Fruit fly (Drosophila melanogaster) whole organism, embryonic: Measurements from ENCODE around the gene CG6569.

ENCODE experiments used
- Ada2b ChIP-seq: fragments of 200-800 bp; sonication (Bioruptor generic); IDR thresholded peaks from 2 replicates; pipeline ENCODE4 v1.3.6; 2022; ENCODE audit warnings: missing biosample characterization, missing genetic modification characterization
- Aef1 ChIP-seq: fragments of 200-800 bp; sonication (Bioruptor generic); IDR thresholded peaks from 3 replicates; pipeline ENCODE4 v1.3.6; 2022; ENCODE audit warnings: missing biosample characterization, missing genetic modification characterization
- Asciz ChIP-seq: fragments of 200-800 bp; sonication (Bioruptor generic); optimal IDR thresholded peaks from 2 replicates; lab custom pipeline; 2017; ENCODE audit warnings: missing biosample characterization, mild to moderate bottlenecking, missing genetic modification characterization, missing genetic modification reagents
- Atf3 ChIP-seq: fragments of 200-800 bp; sonication (Bioruptor generic); optimal IDR thresholded peaks from 3 replicates; lab custom pipeline; 2016; ENCODE audit warnings: missing biosample characterization, missing genetic modification characterization
- CG10209 ChIP-seq: fragments of 200-800 bp; sonication (Bioruptor generic); optimal IDR thresholded peaks from 3 replicates; lab custom pipeline; 2017; ENCODE audit warnings: missing biosample characterization, mild to moderate bottlenecking, missing genetic modification characterization, missing genetic modification reagents
- CG10543 ChIP-seq: fragments of 200-800 bp; sonication (Bioruptor generic); optimal IDR thresholded peaks from 3 replicates; lab custom pipeline; 2017; ENCODE audit warnings: missing biosample characterization, mild to moderate bottlenecking, missing genetic modification characterization, moderate library complexity
- CG10654 ChIP-seq: fragments of 200-800 bp; sonication (Bioruptor generic); optimal IDR thresholded peaks from 2 replicates; lab custom pipeline; 2016; ENCODE audit warnings: missing biosample characterization, missing genetic modification characterization
- CG11723 ChIP-seq: fragments of 200-800 bp; sonication (Bioruptor generic); optimal IDR thresholded peaks from 2 replicates; lab custom pipeline; 2017; ENCODE audit warnings: missing biosample characterization, mild to moderate bottlenecking, missing genetic modification characterization
- CG15011 ChIP-seq: fragments of 200-800 bp; sonication (Bioruptor generic); optimal IDR thresholded peaks from 3 replicates; lab custom pipeline; 2018; ENCODE audit warnings: missing biosample characterization, mild to moderate bottlenecking, missing genetic modification characterization
- CG1529 ChIP-seq: fragments of 200-800 bp; sonication (Bioruptor generic); optimal IDR thresholded peaks from 3 replicates; lab custom pipeline; 2018; ENCODE audit warnings: missing biosample characterization, missing genetic modification characterization
- CG1603 ChIP-seq: fragments of 200-800 bp; sonication (Bioruptor generic); optimal IDR thresholded peaks from 2 replicates; lab custom pipeline; 2019; ENCODE audit warnings: missing biosample characterization, mild to moderate bottlenecking, missing genetic modification characterization, moderate library complexity
- CG2202 ChIP-seq: fragments of 200-800 bp; sonication (Bioruptor generic); optimal IDR thresholded peaks from 2 replicates; lab custom pipeline; 2018; ENCODE audit warnings: missing biosample characterization, mild to moderate bottlenecking, missing genetic modification characterization
- CG30403 ChIP-seq: fragments of 200-800 bp; sonication (Bioruptor generic); optimal IDR thresholded peaks from 3 replicates; lab custom pipeline; 2016; ENCODE audit warnings: missing biosample characterization, missing genetic modification characterization
- CG33557 ChIP-seq: fragments of 200-800 bp; sonication (Bioruptor generic); optimal IDR thresholded peaks from 2 replicates; lab custom pipeline; 2019; ENCODE audit warnings: missing biosample characterization, mild to moderate bottlenecking, missing genetic modification characterization, moderate library complexity
- CG34422 ChIP-seq: fragments of 200-800 bp; sonication (Bioruptor generic); IDR thresholded peaks from 3 replicates; pipeline ENCODE4 v1.3.6; 2022; ENCODE audit warnings: missing biosample characterization, missing genetic modification characterization
- CG3847 ChIP-seq: fragments of 200-800 bp; sonication (Bioruptor generic); IDR thresholded peaks from 2 replicates; pipeline ENCODE4 v1.3.6; 2022; ENCODE audit warnings: missing biosample characterization, missing genetic modification characterization
- CG4360 ChIP-seq: fragments of 200-800 bp; sonication (Bioruptor generic); IDR thresholded peaks from 2 replicates; pipeline ENCODE4 v1.3.6; 2022; ENCODE audit warnings: missing biosample characterization, missing genetic modification characterization
- CG4404 ChIP-seq: fragments of 200-800 bp; sonication (Bioruptor generic); IDR thresholded peaks from 2 replicates; pipeline ENCODE4 v1.3.6; 2022; ENCODE audit warnings: missing biosample characterization, missing genetic modification characterization
- CG4820 ChIP-seq: fragments of 200-800 bp; sonication (Bioruptor generic); optimal IDR thresholded peaks from 3 replicates; lab custom pipeline; 2016; ENCODE audit warnings: missing biosample characterization, missing genetic modification characterization
- CG6175 ChIP-seq: fragments of 200-800 bp; sonication (Bioruptor generic); IDR thresholded peaks from 3 replicates; pipeline ENCODE4 v1.3.6; 2022; ENCODE audit warnings: missing biosample characterization, missing genetic modification characterization
- CG8924 ChIP-seq: fragments of 200-800 bp; optimal IDR thresholded peaks from 3 replicates; lab custom pipeline; 2019; ENCODE audit warnings: missing biosample characterization, mild to moderate bottlenecking, missing genetic modification characterization, moderate library complexity
- Dbx ChIP-seq: fragments of 200-800 bp; sonication (Bioruptor generic); IDR thresholded peaks from 3 replicates; pipeline ENCODE4 v1.3.6; 2022; ENCODE audit warnings: missing biosample characterization, missing genetic modification characterization
- Deaf1 ChIP-seq: fragments of 200-800 bp; optimal IDR thresholded peaks from 3 replicates; lab custom pipeline; 2019; ENCODE audit warnings: missing biosample characterization, mild to moderate bottlenecking, missing genetic modification characterization, moderate library complexity
- HmgZ ChIP-seq: fragments of 200-800 bp; sonication (Bioruptor generic); optimal IDR thresholded peaks from 2 replicates; lab custom pipeline; 2018; ENCODE audit warnings: missing biosample characterization, mild to moderate bottlenecking, missing genetic modification characterization
- Med ChIP-seq: fragments of 200-800 bp; sonication (Bioruptor generic); peaks from one replicate; lab custom pipeline; 2016; ENCODE audit warnings: missing biosample characterization, missing genetic modification characterization, mild to moderate bottlenecking, inconsistent platforms, moderate library complexity
- NK7.1 ChIP-seq: fragments of 200-800 bp; sonication (Bioruptor generic); optimal IDR thresholded peaks from 3 replicates; lab custom pipeline; 2016; ENCODE audit warnings: missing biosample characterization, missing genetic modification characterization
- PHDP ChIP-seq: fragments of 200-800 bp; sonication (Bioruptor generic); optimal IDR thresholded peaks from 3 replicates; lab custom pipeline; 2018; ENCODE audit warnings: missing biosample characterization, mild to moderate bottlenecking, missing genetic modification characterization, moderate library complexity
- Sox100B ChIP-seq: fragments of 200-800 bp; sonication (Bioruptor generic); optimal IDR thresholded peaks from 3 replicates; lab custom pipeline; 2018; ENCODE audit warnings: missing biosample characterization, mild to moderate bottlenecking, missing genetic modification characterization
- Sox102F ChIP-seq: fragments of 200-800 bp; sonication (Bioruptor generic); optimal IDR thresholded peaks from 2 replicates; lab custom pipeline; 2018; ENCODE audit warnings: missing biosample characterization, mild to moderate bottlenecking, missing genetic modification characterization, moderate library complexity
- Sry-β ChIP-seq: fragments of 200-800 bp; sonication (Bioruptor generic); optimal IDR thresholded peaks from 2 replicates; lab custom pipeline; 2018; ENCODE audit warnings: missing biosample characterization, mild to moderate bottlenecking, missing genetic modification characterization, moderate library complexity
- Ssrp ChIP-seq: fragments of 200-800 bp; sonication (Bioruptor generic); optimal IDR thresholded peaks from 2 replicates; lab custom pipeline; 2018; ENCODE audit warnings: missing biosample characterization, mild to moderate bottlenecking, missing genetic modification characterization, moderate library complexity
- Usf ChIP-seq: fragments of 200-800 bp; sonication (Bioruptor generic); optimal IDR thresholded peaks from 2 replicates; lab custom pipeline; 2017; ENCODE audit warnings: missing genotype, missing biosample characterization, missing genetic modification characterization
- cad ChIP-seq: fragments of >200 bp; optimal IDR thresholded peaks from 2 replicates; lab custom pipeline; 2017; ENCODE audit warnings: missing biosample characterization, missing genetic modification characterization
- dm ChIP-seq: fragments of 200-800 bp; sonication (Bioruptor generic); optimal IDR thresholded peaks from 3 replicates; lab custom pipeline; 2016; ENCODE audit warnings: missing biosample characterization, missing genetic modification characterization
- emc ChIP-seq: fragments of 200-800 bp; sonication (Bioruptor generic); optimal IDR thresholded peaks from 2 replicates; lab custom pipeline; 2016; ENCODE audit warnings: missing biosample characterization, missing genetic modification characterization
- ems ChIP-seq: fragments of 200-800 bp; sonication (Bioruptor generic); optimal IDR thresholded peaks from 3 replicates; lab custom pipeline; 2016; ENCODE audit warnings: missing biosample characterization, missing genetic modification characterization
- eve ChIP-seq, 2 experiments: fragments of >200 bp; optimal IDR thresholded peaks; 2 replicates each; lab custom pipeline; 2017; ENCODE audit warnings: missing biosample characterization in 2 of 2, missing genetic modification characterization in 2 of 2
- fd96Cb ChIP-seq: fragments of 200-800 bp; sonication (Bioruptor generic); optimal IDR thresholded peaks from 2 replicates; lab custom pipeline; 2018; ENCODE audit warnings: missing biosample characterization, mild to moderate bottlenecking, missing genetic modification characterization, moderate library complexity
- gt ChIP-seq: fragments of 200-800 bp; sonication (Bioruptor generic); IDR thresholded peaks from 2 replicates; pipeline ENCODE4 v1.3.6; 2022; ENCODE audit warnings: missing biosample characterization, missing genetic modification characterization
- mld ChIP-seq: fragments of 200-800 bp; sonication (Bioruptor generic); IDR thresholded peaks from 3 replicates; pipeline ENCODE4 v1.3.6; 2022; ENCODE audit warnings: missing biosample characterization, missing genetic modification characterization; ENCODE audit not compliant: partially characterized antibody
- nerfin-1 ChIP-seq: fragments of 200-800 bp; sonication (Bioruptor generic); optimal IDR thresholded peaks from 3 replicates; lab custom pipeline; 2019; ENCODE audit warnings: missing biosample characterization, mild to moderate bottlenecking, missing genetic modification characterization, moderate library complexity
- odd ChIP-seq: fragments of 200-800 bp; sonication (Bioruptor generic); optimal IDR thresholded peaks from 2 replicates; lab custom pipeline; 2017; ENCODE audit warnings: missing biosample characterization, mild to moderate bottlenecking, missing genetic modification characterization
- pum ChIP-seq: fragments of 200-800 bp; sonication (Bioruptor generic); optimal IDR thresholded peaks from 2 replicates; lab custom pipeline; 2016; ENCODE audit warnings: missing biosample characterization, missing genetic modification characterization
- schlank ChIP-seq: fragments of 200-800 bp; sonication (Bioruptor generic); optimal IDR thresholded peaks from 2 replicates; lab custom pipeline; 2018; ENCODE audit warnings: missing biosample characterization, mild to moderate bottlenecking, missing genetic modification characterization
- sqz ChIP-seq: fragments of 200-800 bp; sonication (Bioruptor generic); optimal IDR thresholded peaks from 3 replicates; lab custom pipeline; 2018; ENCODE audit warnings: missing biosample characterization, mild to moderate bottlenecking, missing genetic modification characterization
- sr ChIP-seq: fragments of 200-800 bp; sonication (Bioruptor generic); IDR thresholded peaks from 3 replicates; pipeline ENCODE4 v1.3.6; 2022; ENCODE audit warnings: missing biosample characterization, missing genetic modification characterization
- stc ChIP-seq: fragments of 200-800 bp; sonication (Bioruptor generic); IDR thresholded peaks from 2 replicates; pipeline ENCODE4 v1.3.6; 2022; ENCODE audit warnings: missing biosample characterization, missing genetic modification characterization
- twi ChIP-seq: fragments of 200-800 bp; optimal IDR thresholded peaks from 2 replicates; lab custom pipeline; 2019; ENCODE audit warnings: missing biosample characterization, mild to moderate bottlenecking, missing genetic modification characterization, moderate library complexity
- wdn ChIP-seq: fragments of 200-800 bp; sonication (Bioruptor generic); IDR thresholded peaks from 2 replicates; pipeline ENCODE4 v1.3.6; 2022; ENCODE audit warnings: missing biosample characterization, missing genetic modification characterization
- zfh1 ChIP-seq: fragments of 200-800 bp; sonication (Bioruptor generic); IDR thresholded peaks from 3 replicates; pipeline ENCODE4 v1.3.6; 2022; ENCODE audit warnings: missing biosample characterization, missing genetic modification characterization

CG6569 gene

dm6 chr3R:21862137-21862850 lies 5.4 kb downstream of the CG6569 start (continued):
- no peak for TF ChIP-seq mld (GFP tag; lab: Robert Waterston, UW)
- TF ChIP-seq Deaf1 (tag; lab: Kevin White, UChicago) = peak; percentile 15
- TF ChIP-seq CG8924 (tag; lab: Kevin White, UChicago) = peak; percentile 84
- peak; percentile 68 for TF ChIP-seq odd (GFP tag; lab: Kevin White, UChicago)
- peak; percentile 39; the same call in 1 of the 2 replicates for TF ChIP-seq CG3847 (GFP tag; lab: Robert Waterston, UW)
- TF ChIP-seq fd96Cb (tag; lab: Kevin White, UChicago) = peak; percentile 75
- TF ChIP-seq CG10209 (GFP tag; lab: Kevin White, UChicago) = peak; percentile 73
- TF ChIP-seq CG2202 (tag; lab: Kevin White, UChicago) = peak; percentile 83
- no peak for TF ChIP-seq CG10543
- no peak for TF ChIP-seq emc
- peak; percentile 52 for TF ChIP-seq gt
- peak; percentile 22; the same call in 1 of the 2 replicates for TF ChIP-seq Ada2b (GFP tag; lab: Robert Waterston, UW)
- peak; percentile 94 for TF ChIP-seq Sox102F (GFP tag; lab: Kevin White, UChicago)
- 0 out of 3 replicates have a peak, but pooled peaks have one; percentile 35 for TF ChIP-seq Aef1 (GFP tag; lab: Robert Waterston, UW)
- TF ChIP-seq CG4360 = no peak; the same call in 1 of the 2 replicates
- peak; percentile 58 for TF ChIP-seq Med (GFP tag; lab: Kevin White, UChicago)
- TF ChIP-seq cad (GFP tag; lab: Kevin White, UChicago) = no peak
- TF ChIP-seq pum (GFP tag; lab: Kevin White, UChicago) = peak; percentile 69
- peak; percentile 86 for TF ChIP-seq CG1529 (GFP tag; lab: Kevin White, UChicago)
- no peak for TF ChIP-seq NK7.1 (GFP tag; lab: Kevin White, UChicago)
- peak; percentile 59 for TF ChIP-seq twi (tag; lab: Kevin White, UChicago)
- peak; percentile 79 for TF ChIP-seq nerfin-1 (tag; lab: Kevin White, UChicago)
- no peak for TF ChIP-seq wdn (GFP tag; lab: Robert Waterston, UW)
- TF ChIP-seq Sry-β = peak; percentile 25
- TF ChIP-seq Dbx = no peak
- peak; percentile 7 for TF ChIP-seq Usf
- 0 out of 3 replicates have a peak, but pooled peaks have one; percentile 33 for TF ChIP-seq sr (GFP tag; lab: Robert Waterston, UW)
- TF ChIP-seq CG6175 (GFP tag; lab: Robert Waterston, UW) = no peak
- TF ChIP-seq Ssrp (tag; lab: Kevin White, UChicago) = peak; percentile 89
- peak; percentile 73 for TF ChIP-seq Sox100B (GFP tag; lab: Kevin White, UChicago)
- TF ChIP-seq Atf3 (GFP tag; lab: Kevin White, UChicago) = peak; percentile 13
- peak; percentile 79 for TF ChIP-seq CG11723 (GFP tag; lab: Kevin White, UChicago)
- TF ChIP-seq zfh1 (GFP tag; lab: Robert Waterston, UW) = peak; percentile 86
- TF ChIP-seq sqz = peak; percentile 49
- TF ChIP-seq schlank (tag; lab: Kevin White, UChicago) = no peak
- TF ChIP-seq CG30403 = peak; percentile 90
- no peak for TF ChIP-seq dm (GFP tag; lab: Kevin White, UChicago)
- peak; percentile 75 for TF ChIP-seq CG4820
- TF ChIP-seq CG1603 (tag; lab: Kevin White, UChicago) = peak; percentile 96
- TF ChIP-seq HmgZ = peak; percentile 11
- TF ChIP-seq PHDP (tag; lab: Kevin White, UChicago) = peak; percentile 84
- no peak for TF ChIP-seq ems (GFP tag; lab: Kevin White, UChicago)
- peak; percentile 82 for TF ChIP-seq stc
- peak; percentile 74 for TF ChIP-seq CG34422
- peak; percentile 32; the same call in 1 of the 2 replicates for TF ChIP-seq CG4404 (GFP tag; lab: Robert Waterston, UW)
- no peak for TF ChIP-seq CG15011
- peak; percentile 84 for TF ChIP-seq Asciz (GFP tag; lab: Kevin White, UChicago)
- peak; percentile 44 for TF ChIP-seq CG10654
- peak in 1 of 2 experiments; percentile 96 for TF ChIP-seq eve (GFP tag; optimal IDR thresholded peaks at IDR 0.05; lab: Kevin White, UChicago)
- TF ChIP-seq CG33557 (GFP tag; lab: Kevin White, UChicago) = peak; percentile 79
